Fruit fly (Drosophila melanogaster) whole organism, embryonic: ENCODE data around the gene lectin-37Da.

Experiments used
- CG10959 ChIP-seq: fragments of 200-800 bp; sonication (Bioruptor generic); IDR thresholded peaks from 2 replicates; pipeline ENCODE4 v1.3.6; 2022; ENCODE audit warnings: missing biosample characterization, missing genetic modification characterization
- CG1233 ChIP-seq: fragments of 200-800 bp; sonication (Bioruptor generic); optimal IDR thresholded peaks from 4 replicates; lab custom pipeline; 2018; ENCODE audit warnings: missing biosample characterization, mild to moderate bottlenecking, missing genetic modification characterization
- CG12391 ChIP-seq: fragments of 200-800 bp; sonication (Bioruptor generic); optimal IDR thresholded peaks from 3 replicates; lab custom pipeline; 2018; ENCODE audit warnings: missing biosample characterization, mild to moderate bottlenecking, missing genetic modification characterization, moderate library complexity
- CG14014 ChIP-seq: fragments of 200-800 bp; sonication (Bioruptor generic); IDR thresholded peaks from 2 replicates; pipeline ENCODE4 v1.3.6; 2022; ENCODE audit warnings: missing biosample characterization, missing genetic modification characterization
- CG15269 ChIP-seq: fragments of 200-800 bp; sonication (Bioruptor generic); optimal IDR thresholded peaks from 2 replicates; lab custom pipeline; 2018; ENCODE audit warnings: missing biosample characterization, mild to moderate bottlenecking, missing genetic modification characterization, moderate library complexity
- CG15696 ChIP-seq: fragments of 200-800 bp; sonication (Bioruptor generic); optimal IDR thresholded peaks from 2 replicates; lab custom pipeline; 2019; ENCODE audit warnings: missing biosample characterization, mild to moderate bottlenecking, missing genetic modification characterization, moderate library complexity
- CG16815 ChIP-seq: fragments of 200-800 bp; sonication (Bioruptor generic); optimal IDR thresholded peaks from 3 replicates; lab custom pipeline; 2017; ENCODE audit warnings: missing biosample characterization, mild to moderate bottlenecking, missing genetic modification characterization
- CG17802 ChIP-seq: fragments of 200-800 bp; sonication (Bioruptor generic); optimal IDR thresholded peaks from 2 replicates; lab custom pipeline; 2018; ENCODE audit warnings: missing biosample characterization, mild to moderate bottlenecking, missing genetic modification characterization, moderate library complexity
- CG1792 ChIP-seq: fragments of 200-800 bp; sonication (Bioruptor generic); optimal IDR thresholded peaks from 2 replicates; lab custom pipeline; 2016; ENCODE audit warnings: missing biosample characterization, missing genetic modification characterization
- CG2120 ChIP-seq: fragments of 200-800 bp; sonication (Bioruptor generic); optimal IDR thresholded peaks from 3 replicates; lab custom pipeline; 2016; ENCODE audit warnings: missing biosample characterization, missing genetic modification characterization
- CG2889 ChIP-seq: fragments of 200-800 bp; sonication (Bioruptor generic); IDR thresholded peaks from 3 replicates; pipeline ENCODE4 v1.3.6; 2022; ENCODE audit warnings: missing biosample characterization, missing genetic modification characterization
- CG33557 ChIP-seq: fragments of 200-800 bp; sonication (Bioruptor generic); optimal IDR thresholded peaks from 2 replicates; lab custom pipeline; 2019; ENCODE audit warnings: missing biosample characterization, mild to moderate bottlenecking, missing genetic modification characterization, moderate library complexity
- CG5180 ChIP-seq: fragments of 200-800 bp; sonication (Bioruptor generic); optimal IDR thresholded peaks from 3 replicates; lab custom pipeline; 2017; ENCODE audit warnings: missing biosample characterization, missing genetic modification characterization, mild to moderate bottlenecking, moderate library complexity, missing genetic modification reagents
- CG8290 ChIP-seq, 3 experiments: fragments of 200-800 bp; sonication (Bioruptor generic); optimal IDR thresholded peaks; 2 replicates each; lab custom pipeline; 2016 to 2019; ENCODE audit warnings: missing biosample characterization in 3 of 3, missing genetic modification characterization in 3 of 3, mild to moderate bottlenecking in 2 of 3, moderate library complexity in 1 of 3
- CG8388 ChIP-seq: fragments of 200-800 bp; sonication (Bioruptor generic); optimal IDR thresholded peaks from 2 replicates; lab custom pipeline; 2019; ENCODE audit warnings: missing biosample characterization, mild to moderate bottlenecking, missing genetic modification characterization, moderate library complexity
- CG9437 ChIP-seq: fragments of 200-800 bp; sonication (Bioruptor generic); optimal IDR thresholded peaks from 2 replicates; lab custom pipeline; 2018; ENCODE audit warnings: missing biosample characterization, mild to moderate bottlenecking, missing genetic modification characterization
- CG9817 ChIP-seq: fragments of 200-800 bp; sonication (Bioruptor generic); optimal IDR thresholded peaks from 2 replicates; lab custom pipeline; 2018; ENCODE audit warnings: missing biosample characterization, mild to moderate bottlenecking, missing genetic modification characterization, moderate library complexity
- CoRest ChIP-seq: fragments of 200-800 bp; sonication (Bioruptor generic); optimal IDR thresholded peaks from 3 replicates; lab custom pipeline; 2018; ENCODE audit warnings: missing biosample characterization, mild to moderate bottlenecking, missing genetic modification characterization, moderate library complexity
- Drgx ChIP-seq: fragments of 200-800 bp; sonication (Bioruptor generic); IDR thresholded peaks from 2 replicates; pipeline ENCODE4 v1.3.6; 2022; ENCODE audit warnings: missing biosample characterization, missing genetic modification characterization
- Gsc ChIP-seq: fragments of 200-800 bp; sonication (Bioruptor generic); IDR thresholded peaks from 2 replicates; pipeline ENCODE4 v1.3.6; 2022; ENCODE audit warnings: missing biosample characterization, missing genetic modification characterization
- HLH3B ChIP-seq: fragments of 200-800 bp; sonication (Bioruptor generic); IDR thresholded peaks from 2 replicates; pipeline ENCODE4 v1.3.6; 2022; ENCODE audit warnings: missing biosample characterization, missing genetic modification characterization
- HmgD ChIP-seq: fragments of 200-800 bp; sonication (Bioruptor generic); optimal IDR thresholded peaks from 3 replicates; lab custom pipeline; 2016; ENCODE audit warnings: missing biosample characterization, missing genetic modification characterization
- Lim3 ChIP-seq: fragments of 200-800 bp; sonication (Bioruptor generic); IDR thresholded peaks from 2 replicates; pipeline ENCODE4 v1.3.6; 2022; ENCODE audit warnings: missing biosample characterization, missing genetic modification characterization
- Oaz ChIP-seq: fragments of 200-800 bp; sonication (Bioruptor generic); IDR thresholded peaks from 2 replicates; pipeline ENCODE4 v1.3.6; 2022; ENCODE audit warnings: missing biosample characterization, missing genetic modification characterization
- Ptx1 ChIP-seq: fragments of 200-800 bp; sonication (Bioruptor generic); IDR thresholded peaks from 2 replicates; pipeline ENCODE4 v1.3.6; 2022; ENCODE audit warnings: missing biosample characterization, missing genetic modification characterization
- Sry-δ ChIP-seq: fragments of 200-800 bp; sonication (Bioruptor generic); optimal IDR thresholded peaks from 2 replicates; lab custom pipeline; 2016; ENCODE audit warnings: missing biosample characterization, missing genetic modification characterization
- ap ChIP-seq: fragments of 200-800 bp; sonication (Bioruptor generic); IDR thresholded peaks from 2 replicates; pipeline ENCODE4 v1.3.6; 2022; ENCODE audit warnings: missing biosample characterization, missing genetic modification characterization
- ara ChIP-seq: fragments of 200-800 bp; sonication (Bioruptor generic); IDR thresholded peaks from 2 replicates; pipeline ENCODE4 v1.3.6; 2022; ENCODE audit warnings: missing biosample characterization, missing genetic modification characterization
- bowl ChIP-seq: fragments of 200-800 bp; sonication (Bioruptor generic); IDR thresholded peaks from 2 replicates; pipeline ENCODE4 v1.3.6; 2022; ENCODE audit warnings: missing biosample characterization, missing genetic modification characterization
- cad ChIP-seq: fragments of >200 bp; optimal IDR thresholded peaks from 2 replicates; lab custom pipeline; 2017; ENCODE audit warnings: missing biosample characterization, missing genetic modification characterization
- chif ChIP-seq, 2 experiments: fragments of 200-800 bp; sonication (Bioruptor generic); optimal IDR thresholded peaks; 3 replicates each; lab custom pipeline; 2016; ENCODE audit warnings: missing biosample characterization in 2 of 2, missing genetic modification characterization in 2 of 2
- dan ChIP-seq: fragments of 200-800 bp; sonication (Bioruptor generic); IDR thresholded peaks from 2 replicates; pipeline ENCODE4 v1.3.6; 2022; ENCODE audit warnings: missing biosample characterization, missing genetic modification characterization
- dysf ChIP-seq: fragments of 200-800 bp; sonication (Bioruptor generic); IDR thresholded peaks from 3 replicates; pipeline ENCODE4 v1.3.6; 2022; ENCODE audit warnings: missing biosample characterization, missing genetic modification characterization
- esg ChIP-seq: fragments of 200-800 bp; sonication (Bioruptor generic); conservative IDR thresholded peaks from 2 replicates; pipeline ENCODE4 v1.3.6; 2022; ENCODE audit warnings: missing biosample characterization, missing genetic modification characterization
- fd64A ChIP-seq: fragments of 200-800 bp; sonication (Bioruptor generic); optimal IDR thresholded peaks from 3 replicates; lab custom pipeline; 2018; ENCODE audit warnings: missing biosample characterization, mild to moderate bottlenecking, missing genetic modification characterization
- fd96Cb ChIP-seq: fragments of 200-800 bp; sonication (Bioruptor generic); optimal IDR thresholded peaks from 2 replicates; lab custom pipeline; 2018; ENCODE audit warnings: missing biosample characterization, mild to moderate bottlenecking, missing genetic modification characterization, moderate library complexity
- fu2 ChIP-seq: fragments of 200-800 bp; sonication (Bioruptor generic); optimal IDR thresholded peaks from 2 replicates; lab custom pipeline; 2016; ENCODE audit warnings: missing biosample characterization, missing genetic modification characterization
- gem ChIP-seq: fragments of 200-800 bp; sonication (Bioruptor generic); optimal IDR thresholded peaks from 2 replicates; lab custom pipeline; 2019; ENCODE audit warnings: missing biosample characterization, mild to moderate bottlenecking, missing genetic modification characterization, moderate library complexity
- inv ChIP-seq: fragments of 200-800 bp; sonication (Bioruptor generic); IDR thresholded peaks from 2 replicates; pipeline ENCODE4 v1.3.6; 2022; ENCODE audit warnings: missing biosample characterization, missing genetic modification characterization; ENCODE audit not compliant: partially characterized antibody
- lab ChIP-seq: fragments of 200-800 bp; sonication (Bioruptor generic); optimal IDR thresholded peaks from 3 replicates; lab custom pipeline; 2017; ENCODE audit warnings: missing biosample characterization, missing genetic modification characterization, mild to moderate bottlenecking, moderate library complexity, missing genetic modification reagents
- mam ChIP-seq: fragments of 200-800 bp; sonication (Bioruptor generic); optimal IDR thresholded peaks from 3 replicates; lab custom pipeline; 2016; ENCODE audit warnings: missing biosample characterization, missing genetic modification characterization
- nau ChIP-seq: fragments of 200-800 bp; sonication (Bioruptor generic); optimal IDR thresholded peaks from 3 replicates; lab custom pipeline; 2017; ENCODE audit warnings: missing biosample characterization, mild to moderate bottlenecking, missing genetic modification characterization, missing genetic modification reagents
- org-1 ChIP-seq: fragments of 200-800 bp; sonication (Bioruptor generic); optimal IDR thresholded peaks from 2 replicates; lab custom pipeline; 2017; ENCODE audit warnings: missing biosample characterization, missing genetic modification characterization
- pros ChIP-seq: fragments of 200-800 bp; sonication (Bioruptor generic); optimal IDR thresholded peaks from 3 replicates; lab custom pipeline; 2019; ENCODE audit warnings: missing biosample characterization, mild to moderate bottlenecking, missing genetic modification characterization, moderate library complexity
- psq ChIP-seq: fragments of 200-800 bp; sonication (Bioruptor generic); optimal IDR thresholded peaks from 2 replicates; lab custom pipeline; 2017; ENCODE audit warnings: missing biosample characterization, missing genetic modification characterization
- sd ChIP-seq: fragments of 200-800 bp; sonication (Bioruptor generic); optimal IDR thresholded peaks from 3 replicates; lab custom pipeline; 2018; ENCODE audit warnings: missing biosample characterization, mild to moderate bottlenecking, missing genetic modification characterization, moderate library complexity
- tna ChIP-seq: fragments of 200-800 bp; sonication (Bioruptor generic); IDR thresholded peaks from 2 replicates; pipeline ENCODE4 v1.3.6; 2022; ENCODE audit warnings: missing biosample characterization, missing genetic modification characterization; ENCODE audit not compliant: partially characterized antibody
- zfh2 ChIP-seq: fragments of 200-800 bp; sonication (Bioruptor generic); optimal IDR thresholded peaks from 2 replicates; lab custom pipeline; 2016; ENCODE audit warnings: missing biosample characterization, missing genetic modification characterization

lectin-37Da gene

DNA sequence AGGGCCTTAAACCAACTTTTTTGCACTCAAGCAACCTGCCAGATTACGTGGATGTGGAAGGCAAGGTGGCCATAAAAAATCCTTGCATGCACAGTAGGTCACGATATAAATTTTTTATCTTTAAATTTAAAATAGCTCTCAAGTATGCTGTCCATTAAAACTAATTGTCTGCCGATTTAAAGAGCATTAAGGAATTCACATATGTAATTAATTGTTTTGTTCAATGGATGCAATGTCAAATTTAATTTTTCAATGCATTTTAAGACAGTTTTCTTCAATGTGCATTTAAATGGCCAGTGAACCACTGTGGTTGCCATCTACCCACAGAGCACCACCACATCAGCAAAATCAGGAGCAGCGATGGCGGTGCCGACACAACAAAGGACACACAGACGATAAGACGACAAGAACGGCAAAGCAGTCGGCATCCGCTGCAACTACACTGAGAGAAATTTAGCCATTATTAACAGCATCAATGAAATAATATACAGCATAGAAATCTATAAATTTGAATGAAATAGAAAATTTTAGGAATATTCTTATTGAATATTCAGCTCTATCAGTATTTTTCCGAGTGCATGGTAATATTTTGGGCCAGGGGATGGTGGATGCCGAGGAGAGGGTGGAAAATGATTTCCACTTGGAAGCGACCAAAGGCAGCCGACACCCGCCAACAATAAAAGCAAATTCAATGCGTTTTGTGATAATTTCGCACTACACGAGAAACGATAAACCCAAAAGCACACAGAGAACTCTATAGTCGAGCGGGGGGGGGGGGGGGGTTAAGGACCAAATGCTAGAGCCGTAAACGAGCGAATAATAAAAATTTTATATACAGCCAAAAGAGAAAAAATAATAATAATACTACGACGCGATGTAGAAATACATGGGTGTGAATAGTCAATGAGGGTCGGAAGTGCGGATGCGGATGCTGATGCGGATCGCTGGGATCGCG, 40.7 kb upstream of the lectin-37Da start (continued):
- TF ChIP-seq nau (GFP tag; lab: Kevin White, UChicago) (no peak), CG15696 (tag; lab: Kevin White, UChicago) (peak; percentile 75), bowl (GFP tag; lab: Robert Waterston, UW) (no peak), CG1233 (peak; percentile 54), Ptx1 (peak; percentile 36; the same call in 1 of the 2 replicates), ara (GFP tag; lab: Robert Waterston, UW) (peak; percentile 79), org-1 (GFP tag; lab: Kevin White, UChicago) (peak; percentile 19), gem (tag; lab: Kevin White, UChicago) (peak; percentile 73), CG15269 (peak; percentile 23), CG10959 (GFP tag; lab: Robert Waterston, UW) (no peak), CG14014 (GFP tag; lab: Robert Waterston, UW) (no peak), HmgD (GFP tag; lab: Kevin White, UChicago) (no peak), CG33557 (GFP tag; lab: Kevin White, UChicago) (peak; percentile 52), CG5180 (peak; percentile 29), lab (GFP tag; lab: Kevin White, UChicago) (peak; percentile 53), CG8388 (GFP tag; lab: Kevin White, UChicago) (peak; percentile 59), CG1792 (peak; percentile 5), cad (GFP tag; lab: Kevin White, UChicago) (no peak), psq (no peak), HLH3B (GFP tag; lab: Robert Waterston, UW) (peak; percentile 22; the same call in 1 of the 2 replicates), dysf (peak; percentile 53; the same call in 1 of the 3 replicates), CG16815 (GFP tag; lab: Kevin White, UChicago) (peak; percentile 44), CoRest (tag; lab: Kevin White, UChicago) (peak; percentile 47), chif (GFP tag; optimal IDR thresholded peaks at IDR 0.05; lab: Kevin White, UChicago) (peak; percentile 14 to 61), Gsc (GFP tag; lab: Robert Waterston, UW) (no peak), esg (GFP tag; lab: Robert Waterston, UW) (no peak), ap (GFP tag; lab: Robert Waterston, UW) (no peak), CG8290 (GFP tag; optimal IDR thresholded peaks at IDR 0.05; lab: Kevin White, UChicago) (peak; percentile 22), CG8290 (tag; optimal IDR thresholded peaks at IDR 0.05; lab: Kevin White, UChicago) (no peak), Drgx (GFP tag; lab: Robert Waterston, UW) (no peak), CG9817 (tag; lab: Kevin White, UChicago) (peak; percentile 32), zfh2 (GFP tag; lab: Kevin White, UChicago) (no peak), tna (no peak), CG12391 (tag; lab: Kevin White, UChicago) (peak; percentile 66), fu2 (GFP tag; lab: Kevin White, UChicago) (no peak), fd96Cb (tag; lab: Kevin White, UChicago) (peak; percentile 64), sd (no peak), CG2889 (GFP tag; lab: Robert Waterston, UW) (no peak), dan (GFP tag; lab: Robert Waterston, UW) (peak; percentile 66; the same call in 1 of the 2 replicates), inv (GFP tag; lab: Robert Waterston, UW) (no peak), pros (GFP tag; lab: Kevin White, UChicago) (peak; percentile 71), Lim3 (no peak), Oaz (GFP tag; lab: Robert Waterston, UW) (no peak), fd64A (GFP tag; lab: Kevin White, UChicago) (no peak), CG17802 (tag; lab: Kevin White, UChicago) (peak; percentile 20), Sry-δ (GFP tag; lab: Kevin White, UChicago) (no peak), mam (GFP tag; lab: Kevin White, UChicago) (peak; percentile 5), CG2120 (GFP tag; lab: Kevin White, UChicago) (peak; percentile 18), CG9437 (peak; percentile 3)
